Worm (Caenorhabditis elegans) whole organism, L2 larva: ENCODE data around the gene chch-3.

Experiments
- ceh-82 ChIP-seq: fragments of 150-350 bp; optimal IDR thresholded peaks from 2 replicates; lab custom pipeline; 2014; ENCODE audit warnings: missing biosample characterization, missing genetic modification characterization
- egl-27 ChIP-seq: sonication (generic microtip); optimal IDR thresholded peaks from 3 replicates; lab custom pipeline; 2017; ENCODE audit warnings: missing biosample characterization, missing genetic modification reagents, missing genetic modification characterization
- nhr-77 ChIP-seq: fragments of 150-350 bp; optimal IDR thresholded peaks from 2 replicates; lab custom pipeline; 2014; ENCODE audit warnings: missing biosample characterization, missing genetic modification characterization

ce11 chrII:9403087-9403486 is 13.7 kb upstream of the chch-3 start, which contains the start of gene Y51B9A.6:
- no peak for TF ChIP-seq ceh-82 (tag; lab: Kevin White, UChicago)
- no peak for TF ChIP-seq nhr-77 (tag; lab: Kevin White, UChicago)
- TF ChIP-seq egl-27 (tag; lab: Kevin White, UChicago), result no peak
